Worm (Caenorhabditis elegans) whole organism, L4/young adult: Measurements from ENCODE around the gene T20B12.3.

ENCODE experiments used
- W03F9.2 ChIP-seq: fragments of 150-350 bp; optimal IDR thresholded peaks from 2 replicates; lab custom pipeline; 2014; ENCODE audit warnings: missing biosample characterization, missing genetic modification characterization
- dao-5 ChIP-seq: sonication (generic microtip); optimal IDR thresholded peaks from 2 replicates; lab custom pipeline; 2016; ENCODE audit warnings: missing genotype, missing genetic modification characterization, moderate library complexity, missing compliant biosample characterization
- him-1 ChIP-seq: sonication (generic microtip); optimal IDR thresholded peaks from 2 replicates; lab custom pipeline; 2016; ENCODE audit warnings: missing genotype, missing genetic modification reagents, missing genetic modification characterization, missing compliant biosample characterization

ce11 chrIII:7376143-7376802, 5.6 kb upstream of the T20B12.3 start:
- TF ChIP-seq W03F9.2 (tag; lab: Kevin White, UChicago): no peak
- TF ChIP-seq him-1: no peak
- no peak for TF ChIP-seq dao-5
